Worm (Caenorhabditis elegans) whole organism, L2 larva: ENCODE results near the gene trm-1.

Experiments
- Y55F3AM.14 ChIP-seq: fragments of 200-800 bp; sonication (Bioruptor generic); optimal IDR thresholded peaks from 2 replicates; lab custom pipeline; 2018; ENCODE audit warnings: mild to moderate bottlenecking, missing genetic modification characterization, missing compliant biosample characterization
- ceh-16 ChIP-seq: fragments of 150-350 bp; optimal IDR thresholded peaks from 2 replicates; lab custom pipeline; 2014; ENCODE audit warnings: missing biosample characterization, missing genetic modification characterization
- crh-2 ChIP-seq: sonication (generic microtip); optimal IDR thresholded peaks from 2 replicates; lab custom pipeline; 2017; ENCODE audit warnings: missing biosample characterization, missing genetic modification characterization
- fos-1 ChIP-seq: fragments of 150-350 bp; optimal IDR thresholded peaks from 2 replicates; lab custom pipeline; 2014; ENCODE audit warnings: missing biosample characterization, missing genetic modification characterization
- lin-11 ChIP-seq: fragments of 150-350 bp; sonication (generic microtip); optimal IDR thresholded peaks from 2 replicates; lab custom pipeline; 2014; ENCODE audit warnings: missing biosample characterization, missing genetic modification characterization, inconsistent platforms, mixed read lengths
- lin-39 ChIP-seq: fragments of 150-350 bp; optimal IDR thresholded peaks from 2 replicates; lab custom pipeline; 2014; ENCODE audit warnings: missing biosample characterization, missing genetic modification reagents, missing genetic modification characterization
- nhr-23 ChIP-seq: fragments of 150-350 bp; optimal IDR thresholded peaks from 2 replicates; lab custom pipeline; 2014; ENCODE audit warnings: missing biosample characterization, missing genetic modification reagents, missing genetic modification characterization
- nhr-25 ChIP-seq: fragments of 150-350 bp; sonication (generic microtip); optimal IDR thresholded peaks from 3 replicates; lab custom pipeline; 2014; ENCODE audit warnings: missing biosample characterization, missing genetic modification characterization
- nhr-77 ChIP-seq: fragments of 150-350 bp; optimal IDR thresholded peaks from 2 replicates; lab custom pipeline; 2014; ENCODE audit warnings: missing biosample characterization, missing genetic modification characterization
- skn-1 ChIP-seq: sonication (generic microtip); optimal IDR thresholded peaks from 2 replicates; lab custom pipeline; 2017; ENCODE audit warnings: missing biosample characterization, missing genetic modification characterization
- sma-9 ChIP-seq, 2 experiments: fragments of 150-350 bp in 1 of 2; sonication (generic microtip) in 1 of 2; optimal IDR thresholded peaks; 2 replicates each; lab custom pipeline; 2014 to 2016; ENCODE audit warnings: missing genetic modification characterization in 2 of 2, mild to moderate bottlenecking in 1 of 2, missing biosample characterization in 1 of 2, missing compliant biosample characterization in 1 of 2, missing genetic modification reagents in 1 of 2, moderate library complexity in 1 of 2
- snpc-4 ChIP-seq: fragments of 150-350 bp; optimal IDR thresholded peaks from 2 replicates; lab custom pipeline; 2014; ENCODE audit warnings: missing biosample characterization, missing genetic modification characterization
- unc-39 ChIP-seq: fragments of 150-350 bp; optimal IDR thresholded peaks from 2 replicates; lab custom pipeline; 2014; ENCODE audit warnings: missing biosample characterization, missing genetic modification characterization
- zag-1 ChIP-seq: fragments of 150-350 bp; optimal IDR thresholded peaks from 2 replicates; lab custom pipeline; 2014; ENCODE audit warnings: missing biosample characterization, missing genetic modification characterization
- ztf-4 ChIP-seq: fragments of 150-350 bp; optimal IDR thresholded peaks from 2 replicates; lab custom pipeline; 2014; ENCODE audit warnings: missing biosample characterization, missing genetic modification characterization

trm-1 gene

DNA sequence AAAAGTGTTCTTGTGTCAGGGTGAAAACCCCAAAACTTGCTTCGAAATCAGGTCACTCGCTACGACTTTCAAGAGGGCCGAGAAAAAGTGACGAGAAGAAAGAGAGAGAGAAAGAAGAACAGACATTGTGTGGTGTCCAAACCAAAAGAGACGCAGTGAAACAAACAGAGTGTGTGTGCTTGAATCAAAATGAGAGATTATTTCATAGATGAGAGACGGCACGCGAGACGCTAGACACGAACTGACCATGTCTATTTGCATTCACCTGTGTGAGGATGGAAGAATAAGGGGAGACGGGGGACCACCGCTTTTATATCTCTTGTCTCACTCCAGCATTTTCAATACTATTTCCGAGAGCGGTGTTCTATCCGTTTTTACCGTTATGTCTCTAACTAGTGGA is 49.3 kb downstream of the trm-1 start (continued):
- TF ChIP-seq zag-1 (tag; lab: Kevin White, UChicago) (peak; percentile 31), nhr-23 (tag; lab: Kevin White, UChicago) (no peak), sma-9 (GFP tag; optimal IDR thresholded peaks at IDR 0.05; lab: Kevin White, UChicago) (peak; percentile 78), sma-9 (tag; optimal IDR thresholded peaks at IDR 0.05; lab: Kevin White, UChicago) (no peak), skn-1 (no peak), nhr-77 (no peak), snpc-4 (tag; lab: Kevin White, UChicago) (peak; percentile 12), unc-39 (tag; lab: Kevin White, UChicago) (no peak), Y55F3AM.14 (no peak)

DNA sequence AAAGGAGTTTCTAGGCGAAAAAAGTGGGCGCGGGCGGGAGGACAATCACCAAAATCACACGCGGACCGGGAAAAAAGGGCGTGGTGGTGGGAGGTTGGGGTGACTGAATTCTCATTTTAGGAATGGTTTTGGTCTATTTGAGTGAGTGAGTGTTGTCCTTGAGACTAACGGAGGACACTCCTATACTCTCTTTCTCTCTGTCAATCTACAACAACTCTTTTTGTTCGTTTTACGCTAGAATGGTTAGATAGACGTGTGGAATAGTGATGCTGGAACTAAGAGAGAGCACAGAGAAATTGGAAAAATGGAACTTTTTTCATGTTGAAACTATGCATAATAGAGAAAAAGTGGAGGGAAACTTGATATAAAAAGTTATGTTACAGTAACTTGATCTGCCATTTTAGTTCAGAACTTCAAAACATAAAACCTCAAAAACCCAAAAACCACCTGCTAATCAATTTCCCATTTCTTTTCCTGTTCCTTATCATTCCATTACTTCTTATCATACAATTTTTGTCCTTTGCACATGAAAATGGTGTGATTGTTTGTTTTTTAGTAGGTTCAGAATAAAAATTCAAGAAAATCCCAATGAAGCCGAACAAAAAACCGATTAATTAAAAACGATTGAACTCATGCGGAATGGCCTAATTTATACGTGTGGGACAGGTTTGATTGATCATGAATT is 50.5 kb downstream of the trm-1 start:
- no peak for TF ChIP-seq lin-39 (tag; lab: Kevin White, UChicago)
- no peak for TF ChIP-seq lin-11 (tag; lab: Kevin White, UChicago)
- peak; percentile 75 for TF ChIP-seq fos-1
- TF ChIP-seq ceh-16 (tag; lab: Kevin White, UChicago), result no peak
- TF ChIP-seq crh-2 (tag; lab: Kevin White, UChicago), result no peak
- no peak for TF ChIP-seq ztf-4
- peak; percentile 29 for TF ChIP-seq nhr-25 (tag; lab: Kevin White, UChicago)
- TF ChIP-seq nhr-23 (tag; lab: Kevin White, UChicago), result no peak
